Fruit fly (Drosophila melanogaster) whole organism, embryonic: ENCODE measurements around the gene Hs2st.

Source experiments
- Bgb ChIP-seq: fragments of 200-800 bp; sonication (Bioruptor generic); IDR thresholded peaks from 2 replicates; pipeline ENCODE4 v1.3.6; 2022; ENCODE audit warnings: missing biosample characterization, missing genetic modification characterization; ENCODE audit not compliant: partially characterized antibody
- CG10543 ChIP-seq: fragments of 200-800 bp; sonication (Bioruptor generic); optimal IDR thresholded peaks from 3 replicates; lab custom pipeline; 2017; ENCODE audit warnings: missing biosample characterization, mild to moderate bottlenecking, missing genetic modification characterization, moderate library complexity
- CG11456 ChIP-seq: fragments of 200-800 bp; sonication (Bioruptor generic); IDR thresholded peaks from 3 replicates; pipeline ENCODE4 v1.3.6; 2022; ENCODE audit warnings: missing biosample characterization, missing genetic modification characterization
- CG12391 ChIP-seq: fragments of 200-800 bp; sonication (Bioruptor generic); optimal IDR thresholded peaks from 3 replicates; lab custom pipeline; 2018; ENCODE audit warnings: missing biosample characterization, mild to moderate bottlenecking, missing genetic modification characterization, moderate library complexity
- CG13123 ChIP-seq: fragments of 200-800 bp; sonication (Bioruptor generic); optimal IDR thresholded peaks from 2 replicates; lab custom pipeline; 2016; ENCODE audit warnings: missing biosample characterization, missing genetic modification characterization
- CG13296 ChIP-seq: fragments of 200-800 bp; sonication (Bioruptor generic); optimal IDR thresholded peaks from 3 replicates; lab custom pipeline; 2018; ENCODE audit warnings: missing biosample characterization, mild to moderate bottlenecking, missing genetic modification characterization
- CG13624 ChIP-seq: fragments of 200-800 bp; sonication (Bioruptor generic); optimal IDR thresholded peaks from 2 replicates; lab custom pipeline; 2016; ENCODE audit warnings: missing biosample characterization, missing genetic modification characterization
- CG14710 ChIP-seq: fragments of 200-800 bp; sonication (Bioruptor generic); optimal IDR thresholded peaks from 3 replicates; lab custom pipeline; 2019; ENCODE audit warnings: missing biosample characterization, mild to moderate bottlenecking, missing genetic modification characterization, moderate library complexity
- CG14860 ChIP-seq: fragments of 200-800 bp; sonication (Bioruptor generic); IDR thresholded peaks from 3 replicates; pipeline ENCODE4 v1.3.6; 2022; ENCODE audit warnings: missing biosample characterization, missing genetic modification characterization; ENCODE audit not compliant: partially characterized antibody
- CG15601 ChIP-seq: fragments of 200-800 bp; sonication (Bioruptor generic); optimal IDR thresholded peaks from 3 replicates; lab custom pipeline; 2019; ENCODE audit warnings: missing biosample characterization, mild to moderate bottlenecking, missing genetic modification characterization, moderate library complexity
- CG16813 ChIP-seq: fragments of 200-800 bp; sonication (Bioruptor generic); IDR thresholded peaks from 3 replicates; pipeline ENCODE4 v1.3.6; 2022; ENCODE audit warnings: missing biosample characterization, missing genetic modification characterization; ENCODE audit not compliant: partially characterized antibody
- CG17568 ChIP-seq: fragments of 200-800 bp; sonication (Bioruptor generic); optimal IDR thresholded peaks from 2 replicates; lab custom pipeline; 2018; ENCODE audit warnings: missing biosample characterization, mild to moderate bottlenecking, missing genetic modification characterization, moderate library complexity
- CG17912 ChIP-seq: fragments of 200-800 bp; sonication (Bioruptor generic); optimal IDR thresholded peaks from 2 replicates; lab custom pipeline; 2018; ENCODE audit warnings: missing biosample characterization, mild to moderate bottlenecking, missing genetic modification characterization
- CG18011 ChIP-seq: fragments of 200-800 bp; sonication (Bioruptor generic); optimal IDR thresholded peaks from 2 replicates; lab custom pipeline; 2017; ENCODE audit warnings: missing biosample characterization, missing genetic modification characterization, mild to moderate bottlenecking, moderate library complexity, missing genotype
- CG18476 ChIP-seq: fragments of 200-800 bp; sonication (Bioruptor generic); optimal IDR thresholded peaks from 2 replicates; lab custom pipeline; 2016; ENCODE audit warnings: missing biosample characterization, mild to moderate bottlenecking, missing genetic modification characterization
- CG18764 ChIP-seq: fragments of 200-800 bp; sonication (Bioruptor generic); optimal IDR thresholded peaks from 3 replicates; lab custom pipeline; 2016; ENCODE audit warnings: missing biosample characterization, missing genetic modification characterization
- CG2199 ChIP-seq: fragments of 200-800 bp; sonication (Bioruptor generic); IDR thresholded peaks from 3 replicates; pipeline ENCODE4 v1.3.6; 2022; ENCODE audit warnings: missing biosample characterization, missing genetic modification characterization
- CG34224 ChIP-seq: fragments of 200-800 bp; sonication (Bioruptor generic); IDR thresholded peaks from 3 replicates; pipeline ENCODE4 v1.3.6; 2022; ENCODE audit warnings: missing biosample characterization, missing genetic modification characterization; ENCODE audit not compliant: partially characterized antibody
- CG4730 ChIP-seq: fragments of 200-800 bp; sonication (Bioruptor generic); IDR thresholded peaks from 2 replicates; pipeline ENCODE4 v1.3.6; 2022; ENCODE audit warnings: missing biosample characterization, missing genetic modification characterization
- CG8281 ChIP-seq: fragments of 200-800 bp; sonication (Bioruptor generic); optimal IDR thresholded peaks from 2 replicates; lab custom pipeline; 2018; ENCODE audit warnings: missing biosample characterization, mild to moderate bottlenecking, missing genetic modification characterization, moderate library complexity
- CG9876 ChIP-seq: fragments of 200-800 bp; sonication (Bioruptor generic); optimal IDR thresholded peaks from 2 replicates; lab custom pipeline; 2016; ENCODE audit warnings: missing biosample characterization, missing genetic modification characterization
- E2f1 ChIP-seq: fragments of 200-800 bp; sonication (Bioruptor generic); IDR thresholded peaks from 2 replicates; pipeline ENCODE4 v1.3.6; 2022; ENCODE audit warnings: missing biosample characterization, missing genetic modification characterization
- HLH54F ChIP-seq: fragments of 200-800 bp; sonication (Bioruptor generic); optimal IDR thresholded peaks from 3 replicates; lab custom pipeline; 2016; ENCODE audit warnings: missing biosample characterization, missing genetic modification characterization
- HmgD ChIP-seq: fragments of 200-800 bp; sonication (Bioruptor generic); optimal IDR thresholded peaks from 3 replicates; lab custom pipeline; 2016; ENCODE audit warnings: missing biosample characterization, missing genetic modification characterization
- Hr51 ChIP-seq, 2 experiments: fragments of 200-800 bp; sonication (Bioruptor generic); optimal IDR thresholded peaks; 2 replicates in 1 of 2; 3 replicates in 1 of 2; lab custom pipeline; 2016 to 2018; ENCODE audit warnings: missing biosample characterization in 2 of 2, missing genetic modification characterization in 2 of 2, mild to moderate bottlenecking in 1 of 2, moderate library complexity in 1 of 2
- Kr ChIP-seq: fragments of 200-800 bp; sonication (Bioruptor generic); optimal IDR thresholded peaks from 2 replicates; lab custom pipeline; 2017; ENCODE audit warnings: missing biosample characterization, mild to moderate bottlenecking, missing genetic modification characterization
- NC2β ChIP-seq: fragments of 200-800 bp; sonication (Bioruptor generic); optimal IDR thresholded peaks from 2 replicates; lab custom pipeline; 2016; ENCODE audit warnings: missing biosample characterization, missing genetic modification characterization
- NfI ChIP-seq: fragments of 200-800 bp; sonication (Bioruptor generic); optimal IDR thresholded peaks from 3 replicates; lab custom pipeline; 2018; ENCODE audit warnings: missing biosample characterization, mild to moderate bottlenecking, missing genetic modification characterization, moderate library complexity
- PHDP ChIP-seq: fragments of 200-800 bp; sonication (Bioruptor generic); optimal IDR thresholded peaks from 3 replicates; lab custom pipeline; 2018; ENCODE audit warnings: missing biosample characterization, mild to moderate bottlenecking, missing genetic modification characterization, moderate library complexity
- Ptx1 ChIP-seq: fragments of 200-800 bp; sonication (Bioruptor generic); IDR thresholded peaks from 2 replicates; pipeline ENCODE4 v1.3.6; 2022; ENCODE audit warnings: missing biosample characterization, missing genetic modification characterization
- Stat92E ChIP-seq, 3 experiments: fragments of >200 bp in 2 of 3; fragments of 200-800 bp in 1 of 3; sonication (Bioruptor generic) in 1 of 3; optimal IDR thresholded peaks; 2 replicates each; lab custom pipeline; 2017 to 2019; ENCODE audit warnings: missing biosample characterization in 3 of 3, missing genetic modification characterization in 3 of 3, mild to moderate bottlenecking in 1 of 3, moderate library complexity in 1 of 3
- cas ChIP-seq: fragments of 200-800 bp; sonication (Bioruptor generic); IDR thresholded peaks from 2 replicates; pipeline ENCODE4 v1.3.6; 2022; ENCODE audit warnings: missing biosample characterization, missing genetic modification characterization
- chn ChIP-seq: fragments of 200-800 bp; sonication (Bioruptor generic); optimal IDR thresholded peaks from 2 replicates; lab custom pipeline; 2016; ENCODE audit warnings: missing biosample characterization, missing genetic modification characterization
- crp ChIP-seq, 2 experiments: fragments of 200-800 bp; sonication (Bioruptor generic); optimal IDR thresholded peaks; 2 replicates in 1 of 2; 3 replicates in 1 of 2; lab custom pipeline; 2017; ENCODE audit warnings: missing biosample characterization in 2 of 2, missing genetic modification characterization in 2 of 2, mild to moderate bottlenecking in 1 of 2, moderate library complexity in 1 of 2
- dmrt99B ChIP-seq: fragments of 200-800 bp; sonication (Bioruptor generic); optimal IDR thresholded peaks from 2 replicates; lab custom pipeline; 2018; ENCODE audit warnings: missing biosample characterization, mild to moderate bottlenecking, missing genetic modification characterization, moderate library complexity
- dysf ChIP-seq: fragments of 200-800 bp; sonication (Bioruptor generic); IDR thresholded peaks from 3 replicates; pipeline ENCODE4 v1.3.6; 2022; ENCODE audit warnings: missing biosample characterization, missing genetic modification characterization
- emc ChIP-seq: fragments of 200-800 bp; sonication (Bioruptor generic); optimal IDR thresholded peaks from 2 replicates; lab custom pipeline; 2016; ENCODE audit warnings: missing biosample characterization, missing genetic modification characterization
- fd102C ChIP-seq: fragments of 200-800 bp; sonication (Bioruptor generic); optimal IDR thresholded peaks from 2 replicates; lab custom pipeline; 2018; ENCODE audit warnings: missing biosample characterization, mild to moderate bottlenecking, missing genetic modification characterization, moderate library complexity
- fru ChIP-seq: fragments of >200 bp; optimal IDR thresholded peaks from 2 replicates; lab custom pipeline; 2017
- hkb ChIP-seq, 2 experiments: fragments of 200-800 bp in 1 of 2; fragments of >200 bp in 1 of 2; sonication (Bioruptor generic) in 1 of 2; IDR thresholded peaks in 1 of 2; optimal IDR thresholded peaks in 1 of 2; 2 replicates each; pipeline versions ENCODE4 v1.3.6 to Lab custom; 2017 to 2022; ENCODE audit warnings: missing biosample characterization in 1 of 2, missing genetic modification characterization in 1 of 2
- knrl ChIP-seq: fragments of 200-800 bp; sonication (Bioruptor generic); IDR thresholded peaks from 3 replicates; pipeline ENCODE4 v1.3.6; 2022; ENCODE audit warnings: missing biosample characterization, missing genetic modification characterization; ENCODE audit not compliant: partially characterized antibody
- sima ChIP-seq: fragments of 200-800 bp; sonication (Bioruptor generic); optimal IDR thresholded peaks from 2 replicates; lab custom pipeline; 2016; ENCODE audit warnings: missing biosample characterization, missing genetic modification characterization
- slbo ChIP-seq: fragments of 200-800 bp; sonication (Bioruptor generic); IDR thresholded peaks from 2 replicates; pipeline ENCODE4 v1.3.6; 2022; ENCODE audit warnings: missing biosample characterization, missing genetic modification characterization
- sna ChIP-seq: fragments of 200-800 bp; sonication (Bioruptor generic); IDR thresholded peaks from 2 replicates; pipeline ENCODE4 v1.3.6; 2022; ENCODE audit warnings: missing biosample characterization, missing genetic modification characterization; ENCODE audit not compliant: partially characterized antibody
- sob ChIP-seq: fragments of 200-800 bp; sonication (Bioruptor generic); IDR thresholded peaks from 2 replicates; pipeline ENCODE4 v1.3.6; 2022; ENCODE audit warnings: missing biosample characterization, missing genetic modification characterization
- tna ChIP-seq: fragments of 200-800 bp; sonication (Bioruptor generic); IDR thresholded peaks from 2 replicates; pipeline ENCODE4 v1.3.6; 2022; ENCODE audit warnings: missing biosample characterization, missing genetic modification characterization; ENCODE audit not compliant: partially characterized antibody
- tx ChIP-seq: fragments of 200-800 bp; sonication (Bioruptor generic); optimal IDR thresholded peaks from 2 replicates; lab custom pipeline; 2016; ENCODE audit warnings: missing biosample characterization, missing genetic modification characterization
- usp ChIP-seq: fragments of >200 bp; optimal IDR thresholded peaks from 2 replicates; lab custom pipeline; 2017; ENCODE audit warnings: missing biosample characterization, missing genetic modification characterization
- wdn ChIP-seq: fragments of 200-800 bp; sonication (Bioruptor generic); IDR thresholded peaks from 2 replicates; pipeline ENCODE4 v1.3.6; 2022; ENCODE audit warnings: missing biosample characterization, missing genetic modification characterization

Gene Hs2st

DNA sequence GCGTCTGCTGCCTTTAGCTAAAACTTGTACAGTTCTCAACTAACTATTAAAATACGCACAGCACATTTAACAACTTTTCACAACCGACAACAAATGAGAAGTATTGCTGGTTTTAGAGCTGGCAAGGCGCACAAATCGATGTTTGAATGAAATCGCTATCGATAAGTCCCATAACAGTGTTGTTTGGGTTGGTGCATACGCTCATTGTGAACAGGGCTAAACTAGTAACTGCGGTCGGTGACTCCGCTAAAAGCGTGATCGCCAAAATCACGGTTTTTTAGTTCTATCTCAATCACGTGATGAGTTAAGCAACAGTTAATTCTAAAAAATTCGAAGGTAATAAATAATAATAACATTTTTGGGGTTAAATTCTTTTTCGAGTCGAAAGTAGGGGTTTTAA is 8.8 kb upstream of the Hs2st start, which contains the start of gene Top2 (continued):
- TF ChIP-seq Stat92E (GFP tag; optimal IDR thresholded peaks at IDR 0.05; lab: Kevin White, UChicago), result no peak
- TF ChIP-seq slbo, result peak; percentile 50
- TF ChIP-seq CG13123, result peak; percentile 47
- TF ChIP-seq Ptx1 (GFP tag; lab: Robert Waterston, UW), result 0 out of 2 replicates have a peak, but pooled peaks have one; percentile 32
- TF ChIP-seq CG10543 (GFP tag; lab: Kevin White, UChicago), result no peak
- TF ChIP-seq wdn, result 0 out of 2 replicates have a peak, but pooled peaks have one; percentile 22
- peak; percentile 48; the same call in 1 of the 2 replicates for TF ChIP-seq sob (GFP tag; lab: Robert Waterston, UW)
- no peak for TF ChIP-seq dysf
- TF ChIP-seq cas (GFP tag; lab: Robert Waterston, UW), result no peak
- TF ChIP-seq CG8281 (tag; lab: Kevin White, UChicago), result no peak
- TF ChIP-seq CG2199 (GFP tag; lab: Robert Waterston, UW), result peak; percentile 79; the same call in 2 of the 3 replicates
- peak; percentile 44 for TF ChIP-seq sna (GFP tag; lab: Robert Waterston, UW)
- TF ChIP-seq NfI (GFP tag; lab: Kevin White, UChicago), result peak; percentile 48
- no peak for TF ChIP-seq CG18476 (GFP tag; lab: Kevin White, UChicago)
- TF ChIP-seq hkb (optimal IDR thresholded peaks at IDR 0.05; lab: Kevin White, UChicago), result no peak
- TF ChIP-seq hkb (GFP tag; IDR thresholded peaks at IDR 0.05; lab: Robert Waterston, UW), result peak; percentile 29; the same call in 1 of the 2 replicates
- peak; percentile 30; the same call in 1 of the 2 replicates for TF ChIP-seq E2f1 (GFP tag; lab: Robert Waterston, UW)
- TF ChIP-seq fd102C (GFP tag; lab: Kevin White, UChicago), result no peak
- TF ChIP-seq PHDP (tag; lab: Kevin White, UChicago), result no peak
- TF ChIP-seq fru (lab: Kevin White, UChicago), result no peak
- TF ChIP-seq CG12391 (tag; lab: Kevin White, UChicago), result peak; percentile 57
- peak; percentile 61; the same call in 1 of the 3 replicates for TF ChIP-seq CG11456 (GFP tag; lab: Robert Waterston, UW)
- TF ChIP-seq emc (GFP tag; lab: Kevin White, UChicago), result no peak
- TF ChIP-seq HmgD, result peak; percentile 95
- TF ChIP-seq HLH54F, result peak; percentile 40
- peak; percentile 36 for TF ChIP-seq CG15601 (tag; lab: Kevin White, UChicago)
- peak; percentile 12 for TF ChIP-seq tx (GFP tag; lab: Kevin White, UChicago)
- TF ChIP-seq CG17568, result no peak
- peak in 1 of 2 experiments; percentile 48 for TF ChIP-seq Hr51 (GFP tag; optimal IDR thresholded peaks at IDR 0.05; lab: Kevin White, UChicago)
- TF ChIP-seq tna (GFP tag; lab: Robert Waterston, UW), result peak; percentile 77
- no peak for TF ChIP-seq CG18011 (GFP tag; lab: Kevin White, UChicago)
- TF ChIP-seq Kr (GFP tag; lab: Kevin White, UChicago), result no peak
- peak; percentile 33 for TF ChIP-seq NC2β (GFP tag; lab: Kevin White, UChicago)
- TF ChIP-seq chn (GFP tag; lab: Kevin White, UChicago), result peak; percentile 25
- no peak for TF ChIP-seq CG13296 (GFP tag; lab: Kevin White, UChicago)
- TF ChIP-seq CG9876 (GFP tag; lab: Kevin White, UChicago), result peak; percentile 57
- no peak for TF ChIP-seq CG18764 (GFP tag; lab: Kevin White, UChicago)
- peak; percentile 86 for TF ChIP-seq knrl (GFP tag; lab: Robert Waterston, UW)
- peak; percentile 77 for TF ChIP-seq CG14860 (GFP tag; lab: Robert Waterston, UW)
- peak; percentile 91 for TF ChIP-seq Bgb
- peak in 1 of 2 experiments; percentile 30 for TF ChIP-seq crp (GFP tag; optimal IDR thresholded peaks at IDR 0.05; lab: Kevin White, UChicago)
- no peak for TF ChIP-seq CG4730 (GFP tag; lab: Robert Waterston, UW)
- no peak for TF ChIP-seq sima
- peak; percentile 89 for TF ChIP-seq CG16813
- TF ChIP-seq CG14710 (tag; lab: Kevin White, UChicago), result peak; percentile 94
- TF ChIP-seq CG13624 (GFP tag; lab: Kevin White, UChicago), result peak; percentile 62
- TF ChIP-seq usp (GFP tag; lab: Kevin White, UChicago), result no peak
- no peak for TF ChIP-seq dmrt99B (tag; lab: Kevin White, UChicago)
- TF ChIP-seq CG17912 (GFP tag; lab: Kevin White, UChicago), result peak; percentile 16
- peak; percentile 63 for TF ChIP-seq CG34224
